Worm (Caenorhabditis elegans): ENCODE data around the gene T26A5.8.

T26A5.8 gene

ce11 chrIII:6464113-6464571 is 1.5 kb upstream of the T26A5.8 start:
- TF ChIP-seq ztf-29 (GFP tag; IDR thresholded peaks at IDR 0.05) = peak; percentile 52; the same call in 1 of the 2 replicates
- TF ChIP-seq ztf-23 (GFP tag; IDR thresholded peaks at IDR 0.05) = 0 out of 2 replicates have a peak, but pooled peaks have one; percentile 6
- no peak for TF ChIP-seq ref-1 (GFP tag; conservative IDR thresholded peaks at IDR 0.05)

ce11 chrIII:6463679-6464078 is 1.0 kb upstream of the T26A5.8 start, which contains the start of gene dlc-1:
Gene dlc-1 (minus strand): TSS chrIII:6463779.
- no peak for TF ChIP-seq T22C8.4 (GFP tag; IDR thresholded peaks at IDR 0.05)
- TF ChIP-seq cog-1 (tag; optimal IDR thresholded peaks at IDR 0.05) = no peak
- TF ChIP-seq ztf-29 (GFP tag; IDR thresholded peaks at IDR 0.05) = no peak
- TF ChIP-seq tab-1 (GFP tag; IDR thresholded peaks at IDR 0.05) = no peak
- no peak for TF ChIP-seq flt-1 (GFP tag; IDR thresholded peaks at IDR 0.05)
- no peak for TF ChIP-seq med-1 (GFP tag; optimal IDR thresholded peaks at IDR 0.05; ENCODE audit: insufficient read depth)
- no peak for TF ChIP-seq ztf-23 (GFP tag; IDR thresholded peaks at IDR 0.05)
- no peak for TF ChIP-seq klf-2 (GFP tag; conservative IDR thresholded peaks at IDR 0.05)
- TF ChIP-seq ref-1 (GFP tag; conservative IDR thresholded peaks at IDR 0.05) = no peak

ce11 chrIII:6459820-6460219 is 2.8 kb downstream of the T26A5.8 start, which contains the start of gene algn-1:
Gene algn-1 (plus strand): TSS chrIII:6460120.
- no peak for TF ChIP-seq ztf-23 (GFP tag; IDR thresholded peaks at IDR 0.05)
- TF ChIP-seq ztf-29 (GFP tag; IDR thresholded peaks at IDR 0.05) = no peak
- no peak for TF ChIP-seq tab-1 (GFP tag; IDR thresholded peaks at IDR 0.05)
- TF ChIP-seq klf-2 (GFP tag; conservative IDR thresholded peaks at IDR 0.05) = no peak
- no peak for TF ChIP-seq T22C8.4 (GFP tag; IDR thresholded peaks at IDR 0.05)
- TF ChIP-seq ref-1 (GFP tag; conservative IDR thresholded peaks at IDR 0.05) = no peak
- no peak for TF ChIP-seq cog-1 (tag; optimal IDR thresholded peaks at IDR 0.05)
- TF ChIP-seq med-1 (GFP tag; optimal IDR thresholded peaks at IDR 0.05; ENCODE audit: insufficient read depth) = no peak
- TF ChIP-seq flt-1 (GFP tag; IDR thresholded peaks at IDR 0.05) = no peak

- TF ChIP-seq ztf-29 (GFP tag; IDR thresholded peaks at IDR 0.05) (no peak), klf-2 (GFP tag; conservative IDR thresholded peaks at IDR 0.05) (no peak), tab-1 (GFP tag; IDR thresholded peaks at IDR 0.05) (no peak), ref-1 (GFP tag; conservative IDR thresholded peaks at IDR 0.05) (no peak)
Observed at ce11 chrIII:6454183-6454582, 8.5 kb downstream of the T26A5.8 start, which contains the start of gene jhdm-1. Gene jhdm-1 (plus strand): TSS chrIII:6454483.

ce11 chrIII:6453665-6454064 is 9.0 kb downstream of the T26A5.8 start:
- TF ChIP-seq klf-2 (GFP tag; conservative IDR thresholded peaks at IDR 0.05) = no peak
- TF ChIP-seq cog-1 (tag; optimal IDR thresholded peaks at IDR 0.05) = peak; percentile 74
- TF ChIP-seq ztf-29 (GFP tag; IDR thresholded peaks at IDR 0.05) = peak; percentile 74
- TF ChIP-seq ref-1 (GFP tag; conservative IDR thresholded peaks at IDR 0.05) = 0 out of 2 replicates have a peak, but pooled peaks have one; percentile 34
- peak; percentile 74 for TF ChIP-seq flt-1 (GFP tag; IDR thresholded peaks at IDR 0.05)
- TF ChIP-seq med-1 (GFP tag; optimal IDR thresholded peaks at IDR 0.05; ENCODE audit: insufficient read depth) = peak; percentile 35
- TF ChIP-seq tab-1 (GFP tag; IDR thresholded peaks at IDR 0.05) = peak; percentile 62; the same call in 1 of the 2 replicates
- TF ChIP-seq ztf-23 (GFP tag; IDR thresholded peaks at IDR 0.05) = peak; percentile 85
- 0 out of 2 replicates have a peak, but pooled peaks have one; percentile 36 for TF ChIP-seq T22C8.4 (GFP tag; IDR thresholded peaks at IDR 0.05)

- TF ChIP-seq ztf-23 (GFP tag; IDR thresholded peaks at IDR 0.05) (no peak), klf-2 (GFP tag; conservative IDR thresholded peaks at IDR 0.05) (no peak), ztf-29 (GFP tag; IDR thresholded peaks at IDR 0.05) (no peak), med-1 (GFP tag; optimal IDR thresholded peaks at IDR 0.05; ENCODE audit: insufficient read depth) (no peak), T22C8.4 (GFP tag; IDR thresholded peaks at IDR 0.05) (no peak), tab-1 (GFP tag; IDR thresholded peaks at IDR 0.05) (no peak), ref-1 (GFP tag; conservative IDR thresholded peaks at IDR 0.05) (no peak), flt-1 (GFP tag; IDR thresholded peaks at IDR 0.05) (no peak), cog-1 (tag; optimal IDR thresholded peaks at IDR 0.05) (no peak)
Observed at ce11 chrIII:6452683-6453082, 10.0 kb downstream of the T26A5.8 start.

ce11 chrIII:6452278-6452677 is 10.4 kb downstream of the T26A5.8 start, which contains the start of gene set-1:
Gene set-1 (minus strand): TSS chrIII:6452378.
- TF ChIP-seq cog-1 (tag; optimal IDR thresholded peaks at IDR 0.05) (no peak), med-1 (GFP tag; optimal IDR thresholded peaks at IDR 0.05; ENCODE audit: insufficient read depth) (no peak), flt-1 (GFP tag; IDR thresholded peaks at IDR 0.05) (no peak), ztf-29 (GFP tag; IDR thresholded peaks at IDR 0.05) (no peak), ref-1 (GFP tag; conservative IDR thresholded peaks at IDR 0.05) (no peak), tab-1 (GFP tag; IDR thresholded peaks at IDR 0.05) (no peak), T22C8.4 (GFP tag; IDR thresholded peaks at IDR 0.05) (no peak), klf-2 (GFP tag; conservative IDR thresholded peaks at IDR 0.05) (no peak), ztf-23 (GFP tag; IDR thresholded peaks at IDR 0.05) (no peak)

ce11 chrIII:6450596-6450995 is 12.1 kb downstream of the T26A5.8 start, which contains the start of gene T26A5.6:
Gene T26A5.6 (minus strand): TSS chrIII:6450696.
- TF ChIP-seq ztf-23 (GFP tag; IDR thresholded peaks at IDR 0.05) = no peak
- TF ChIP-seq klf-2 (GFP tag; conservative IDR thresholded peaks at IDR 0.05) = no peak
- no peak for TF ChIP-seq ref-1 (GFP tag; conservative IDR thresholded peaks at IDR 0.05)
- TF ChIP-seq ztf-29 (GFP tag; IDR thresholded peaks at IDR 0.05) = no peak
- TF ChIP-seq T22C8.4 (GFP tag; IDR thresholded peaks at IDR 0.05) = no peak
- no peak for TF ChIP-seq med-1 (GFP tag; optimal IDR thresholded peaks at IDR 0.05; ENCODE audit: insufficient read depth)
- no peak for TF ChIP-seq flt-1 (GFP tag; IDR thresholded peaks at IDR 0.05)
- no peak for TF ChIP-seq tab-1 (GFP tag; IDR thresholded peaks at IDR 0.05)
- TF ChIP-seq cog-1 (tag; optimal IDR thresholded peaks at IDR 0.05) = no peak

- TF ChIP-seq T22C8.4 (GFP tag; IDR thresholded peaks at IDR 0.05) = no peak
- TF ChIP-seq tab-1 (GFP tag; IDR thresholded peaks at IDR 0.05) = no peak
- no peak for TF ChIP-seq ref-1 (GFP tag; conservative IDR thresholded peaks at IDR 0.05)
- no peak for TF ChIP-seq med-1 (GFP tag; optimal IDR thresholded peaks at IDR 0.05; ENCODE audit: insufficient read depth)
- TF ChIP-seq klf-2 (GFP tag; conservative IDR thresholded peaks at IDR 0.05) = no peak
- TF ChIP-seq flt-1 (GFP tag; IDR thresholded peaks at IDR 0.05) = no peak
- TF ChIP-seq ztf-29 (GFP tag; IDR thresholded peaks at IDR 0.05) = no peak
- TF ChIP-seq ztf-23 (GFP tag; IDR thresholded peaks at IDR 0.05) = no peak
- no peak for TF ChIP-seq cog-1 (tag; optimal IDR thresholded peaks at IDR 0.05)
Observed at ce11 chrIII:6449854-6450253, 12.8 kb downstream of the T26A5.8 start.

ce11 chrIII:6447521-6447920 is 15.1 kb downstream of the T26A5.8 start:
- TF ChIP-seq ztf-29 (GFP tag; IDR thresholded peaks at IDR 0.05) (no peak), ztf-23 (GFP tag; IDR thresholded peaks at IDR 0.05) (0 out of 2 replicates have a peak, but pooled peaks have one; percentile 13), flt-1 (GFP tag; IDR thresholded peaks at IDR 0.05) (no peak), klf-2 (GFP tag; conservative IDR thresholded peaks at IDR 0.05) (no peak), T22C8.4 (GFP tag; IDR thresholded peaks at IDR 0.05) (no peak)
